Worm (Caenorhabditis elegans): Measurements from ENCODE around the gene mon-2.

DNA sequence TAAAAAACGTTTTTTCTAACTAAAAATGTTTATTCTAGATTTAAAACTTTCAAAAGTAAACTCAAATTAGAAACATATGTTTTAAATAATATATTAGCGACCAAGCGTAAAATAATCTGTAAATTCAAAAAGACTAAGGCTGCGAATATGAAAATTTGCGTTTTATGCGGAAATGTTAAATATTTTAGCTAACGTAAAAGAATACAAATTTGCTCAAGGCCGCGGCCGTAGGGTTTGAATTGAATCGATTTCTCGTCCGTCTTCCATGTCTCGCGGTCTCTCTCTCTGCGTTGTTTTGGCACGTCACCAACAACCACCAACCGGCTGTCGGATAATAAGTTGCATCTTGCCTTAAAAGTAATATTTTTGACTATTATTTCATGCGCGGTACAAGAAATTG, 2.8 kb upstream of the mon-2 start, which contains the start of gene F11A10.5:
- TF ChIP-seq blmp-1 (tag; optimal IDR thresholded peaks at IDR 0.05), result no peak
- TF ChIP-seq lin-13 (tag; optimal IDR thresholded peaks at IDR 0.05), result no peak
